Worm (Caenorhabditis elegans): ENCODE measurements around the gene F35E12.6.

The F35E12.6 gene

DNA sequence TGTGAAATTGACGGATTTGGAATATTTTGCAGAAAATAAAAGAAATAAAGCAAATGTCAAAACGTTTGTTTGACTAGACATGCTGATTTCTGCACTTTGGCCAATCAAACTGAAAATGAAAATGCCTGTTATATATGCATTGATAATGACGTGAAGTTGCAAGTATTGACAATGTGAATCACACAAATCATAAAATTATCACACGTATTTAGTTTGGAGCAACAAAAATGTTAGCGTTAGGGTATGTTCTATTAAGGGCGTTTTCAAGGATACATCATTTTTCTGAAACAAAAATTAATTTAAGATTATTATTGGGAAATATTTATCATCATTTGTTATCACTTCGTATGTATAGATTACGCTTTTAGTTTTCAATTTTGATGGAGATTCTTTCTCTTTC, 15.8 kb upstream of the F35E12.6 start, which contains the start of gene cld-9:
Gene cld-9, minus strand, starts transcription at position 81 of the 400 bp plus-strand sequence.
- TF ChIP-seq nhr-76 (tag; optimal IDR thresholded peaks at IDR 0.05) (no peak), nhr-12 (tag; optimal IDR thresholded peaks at IDR 0.05) (no peak), elt-1 (tag; optimal IDR thresholded peaks at IDR 0.05) (no peak), snpc-4 (tag; optimal IDR thresholded peaks at IDR 0.05) (no peak), R02D3.7 (tag; optimal IDR thresholded peaks at IDR 0.05) (no peak), skn-1 (tag; optimal IDR thresholded peaks at IDR 0.05) (no peak), ztf-4 (tag; optimal IDR thresholded peaks at IDR 0.05) (no peak), pqm-1 (tag; optimal IDR thresholded peaks at IDR 0.05) (peak; percentile 40), elt-2 (tag; optimal IDR thresholded peaks at IDR 0.05) (peak; percentile 71), daf-12 (tag; optimal IDR thresholded peaks at IDR 0.05) (no peak)

DNA sequence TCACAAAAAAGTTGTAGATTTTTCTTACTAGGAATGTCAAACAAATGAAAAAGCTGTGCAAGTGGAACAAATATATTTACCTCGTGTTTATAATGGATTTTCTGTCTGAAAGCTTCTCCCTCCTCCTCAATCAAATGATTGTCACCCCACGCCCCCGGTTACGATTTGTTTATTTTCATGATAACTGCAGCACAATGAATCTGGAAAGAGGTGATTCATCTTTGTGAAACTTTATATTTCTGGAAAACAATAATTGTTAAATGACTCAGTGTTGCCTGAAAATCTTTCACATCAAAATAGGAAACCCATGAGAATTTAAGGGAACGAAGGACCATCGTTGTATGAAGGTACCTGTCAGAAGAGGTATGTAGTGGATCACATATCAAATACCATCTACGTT, 12.6 kb upstream of the F35E12.6 start, which contains the start of gene F35E12.10:
Gene F35E12.10, minus strand, starts transcription at position 101 of the 400 bp plus-strand sequence.
- TF ChIP-seq ztf-4 (tag; optimal IDR thresholded peaks at IDR 0.05): no peak
- no peak for TF ChIP-seq pha-4 (tag; optimal IDR thresholded peaks at IDR 0.05)
- no peak for TF ChIP-seq elt-3 (tag; optimal IDR thresholded peaks at IDR 0.05)
- no peak for TF ChIP-seq nhr-12 (tag; optimal IDR thresholded peaks at IDR 0.05)
- TF ChIP-seq eor-1 (tag; optimal IDR thresholded peaks at IDR 0.05): no peak
- no peak for TF ChIP-seq lin-15B (tag; optimal IDR thresholded peaks at IDR 0.05)
- TF ChIP-seq tbx-2 (tag; optimal IDR thresholded peaks at IDR 0.05): no peak
- no peak for TF ChIP-seq ama-1 (optimal IDR thresholded peaks at IDR 0.05)
- TF ChIP-seq egl-5 (tag; optimal IDR thresholded peaks at IDR 0.05): no peak
- TF ChIP-seq hmg-11 (tag; optimal IDR thresholded peaks at IDR 0.05): no peak

DNA sequence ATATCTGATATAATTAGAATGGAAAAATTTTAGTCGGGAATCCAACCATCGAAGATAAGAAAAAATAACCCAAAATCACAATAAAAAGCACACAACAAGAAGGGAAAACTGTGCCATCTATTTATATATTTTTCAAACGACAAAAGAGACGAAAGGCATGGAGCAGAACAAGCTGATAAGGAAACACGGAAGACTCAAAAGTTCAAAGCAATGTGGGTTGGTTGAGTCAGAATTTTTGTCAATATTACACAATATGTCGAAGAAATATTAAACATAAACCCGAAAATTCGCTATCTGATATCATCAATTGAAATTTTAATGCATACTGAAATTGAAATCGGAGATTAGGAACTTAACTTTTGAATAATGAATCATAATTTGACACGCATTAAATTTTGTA, 8.9 kb upstream of the F35E12.6 start, which contains the start of gene F35E12.9:
Gene F35E12.9, minus strand, starts transcription at position 227 of the 400 bp plus-strand sequence.
- no peak for TF ChIP-seq nhr-76 (tag; optimal IDR thresholded peaks at IDR 0.05)
- TF ChIP-seq pha-4 (tag; optimal IDR thresholded peaks at IDR 0.05): peak; percentile 61
- peak; percentile 49 for TF ChIP-seq jun-1 (tag; optimal IDR thresholded peaks at IDR 0.05)
- TF ChIP-seq pqm-1 (tag; optimal IDR thresholded peaks at IDR 0.05): peak; percentile 94
- peak; percentile 95 for TF ChIP-seq elt-2 (tag; optimal IDR thresholded peaks at IDR 0.05)

DNA sequence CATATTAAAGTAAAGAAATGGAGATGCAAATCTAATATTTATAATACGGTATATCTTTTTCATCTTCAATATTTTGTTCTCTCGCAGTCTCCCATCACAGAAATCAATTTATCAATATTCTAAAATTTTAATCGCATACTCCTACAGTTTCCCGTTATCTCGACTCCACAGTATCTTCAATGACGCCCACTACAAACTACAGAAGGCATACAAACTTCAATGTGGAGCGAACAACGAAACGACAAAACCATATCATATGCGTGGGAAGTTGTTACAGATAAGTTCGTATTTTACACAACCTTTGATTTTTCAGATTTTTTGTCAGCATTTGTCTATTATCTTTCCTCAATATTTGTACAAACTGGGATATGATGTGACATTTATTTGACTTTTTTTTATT, 3.9 kb upstream of the F35E12.6 start:
- TF ChIP-seq nhr-25 (tag; optimal IDR thresholded peaks at IDR 0.05) (no peak), pqm-1 (tag; optimal IDR thresholded peaks at IDR 0.05) (peak; percentile 80), nhr-77 (tag; optimal IDR thresholded peaks at IDR 0.05) (no peak), R02D3.7 (tag; optimal IDR thresholded peaks at IDR 0.05) (no peak), ZK546.5 (tag; optimal IDR thresholded peaks at IDR 0.05) (no peak), elt-2 (tag; optimal IDR thresholded peaks at IDR 0.05) (peak; percentile 86), snpc-4 (tag; optimal IDR thresholded peaks at IDR 0.05) (no peak), daf-12 (tag; optimal IDR thresholded peaks at IDR 0.05) (no peak), egl-5 (tag; optimal IDR thresholded peaks at IDR 0.05) (no peak), nhr-12 (tag; optimal IDR thresholded peaks at IDR 0.05) (no peak), nhr-11 (tag; optimal IDR thresholded peaks at IDR 0.05) (no peak)

DNA sequence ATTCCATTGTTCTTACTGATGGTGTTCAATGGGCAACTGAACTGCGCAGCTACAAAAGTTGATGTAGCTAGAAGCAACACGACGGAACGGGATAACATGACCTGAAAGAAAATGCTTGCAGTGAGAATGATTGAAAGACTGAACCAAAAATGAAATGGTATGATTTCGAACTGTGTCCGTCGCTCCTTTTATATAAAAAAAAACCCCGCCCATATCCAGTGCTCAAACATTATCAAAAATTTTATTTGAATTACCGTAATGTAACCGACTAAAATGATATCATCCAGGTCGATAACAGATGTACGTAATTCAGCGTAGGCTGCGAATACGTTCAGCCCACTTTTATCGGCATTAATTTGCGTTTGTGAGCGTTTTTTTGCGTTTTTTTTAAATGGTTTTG, 2.3 kb upstream of the F35E12.6 start, which contains the start of gene irg-5:
Gene irg-5, minus strand, starts transcription at position 101 of the 400 bp plus-strand sequence.
- TF ChIP-seq tbx-2 (tag; optimal IDR thresholded peaks at IDR 0.05) (no peak), unc-62 (GFP tag; optimal IDR thresholded peaks at IDR 0.05) (no peak), pqm-1 (tag; optimal IDR thresholded peaks at IDR 0.05) (no peak), nhr-25 (tag; optimal IDR thresholded peaks at IDR 0.05) (no peak), ceh-82 (tag; optimal IDR thresholded peaks at IDR 0.05) (no peak), egl-5 (tag; optimal IDR thresholded peaks at IDR 0.05) (no peak), lin-39 (tag; optimal IDR thresholded peaks at IDR 0.05) (no peak), mdl-1 (tag; optimal IDR thresholded peaks at IDR 0.05) (no peak), nfya-1 (tag; optimal IDR thresholded peaks at IDR 0.05; ENCODE audit: insufficient read depth) (no peak), nhr-28 (tag; optimal IDR thresholded peaks at IDR 0.05) (no peak), hmg-11 (tag; optimal IDR thresholded peaks at IDR 0.05) (no peak), lin-15B (tag; optimal IDR thresholded peaks at IDR 0.05) (no peak), elt-2 (tag; optimal IDR thresholded peaks at IDR 0.05) (no peak), nhr-11 (tag; optimal IDR thresholded peaks at IDR 0.05) (no peak), pha-4 (tag; optimal IDR thresholded peaks at IDR 0.05) (no peak), lsy-12 (tag; optimal IDR thresholded peaks at IDR 0.05) (no peak), fos-1 (tag; optimal IDR thresholded peaks at IDR 0.05) (no peak), ceh-28 (tag; optimal IDR thresholded peaks at IDR 0.05) (no peak), ztf-4 (tag; optimal IDR thresholded peaks at IDR 0.05) (no peak)
